Worm (Caenorhabditis elegans) whole organism, midembryonic: Measurements from ENCODE around the gene ins-11.

Experiments used
- T22C8.4 ChIP-seq: fragments of 200-800 bp; sonication (Bioruptor generic); IDR thresholded peaks from 2 replicates; pipeline ENCODE4 v1.3.6; 2022; ENCODE audit warnings: missing genetic modification characterization, missing compliant biosample characterization
- cog-1 ChIP-seq: sonication (generic microtip); optimal IDR thresholded peaks from 2 replicates; lab custom pipeline; 2016; ENCODE audit warnings: missing genetic modification characterization, missing compliant biosample characterization
- flt-1 ChIP-seq: fragments of 200-800 bp; sonication (Bioruptor generic); IDR thresholded peaks from 2 replicates; pipeline ENCODE4 v1.3.6; 2022; ENCODE audit warnings: missing genetic modification characterization, missing compliant biosample characterization
- klf-2 ChIP-seq: fragments of 200-800 bp; sonication (Bioruptor generic); conservative IDR thresholded peaks from 2 replicates; pipeline ENCODE4 v1.3.6; 2022; ENCODE audit warnings: missing genetic modification reagents, missing genetic modification characterization, missing compliant biosample characterization
- med-1 ChIP-seq: sonication (generic microtip); optimal IDR thresholded peaks from 2 replicates; lab custom pipeline; 2017; ENCODE audit warnings: missing genetic modification characterization, mild to moderate bottlenecking, missing compliant biosample characterization, antibody characterized with exemption, missing genetic modification reagents; ENCODE audit not compliant: insufficient read depth
- ref-1 ChIP-seq: fragments of 200-800 bp; sonication (Bioruptor generic); conservative IDR thresholded peaks from 2 replicates; pipeline ENCODE4 v1.3.6; 2022; ENCODE audit warnings: missing genetic modification reagents, missing genetic modification characterization, missing compliant biosample characterization
- tab-1 ChIP-seq: fragments of 200-800 bp; sonication (Bioruptor generic); IDR thresholded peaks from 2 replicates; pipeline ENCODE4 v1.3.6; 2022; ENCODE audit warnings: missing genetic modification characterization, missing compliant biosample characterization
- ztf-23 ChIP-seq: fragments of 200-800 bp; sonication (Bioruptor generic); IDR thresholded peaks from 2 replicates; pipeline ENCODE4 v1.3.6; 2022; ENCODE audit warnings: missing genetic modification reagents, missing genetic modification characterization, missing compliant biosample characterization
- ztf-29 ChIP-seq: fragments of 200-800 bp; sonication (Bioruptor generic); IDR thresholded peaks from 2 replicates; pipeline ENCODE4 v1.3.6; 2022; ENCODE audit warnings: missing genetic modification reagents, missing genetic modification characterization, missing compliant biosample characterization

ins-11 gene

ce11 chrII:5578714-5579113 is 22.2 kb downstream of the ins-11 start:
- TF ChIP-seq med-1 (no peak), ztf-29 (GFP tag; lab: Robert Waterston, UW) (no peak), ztf-23 (GFP tag; lab: Robert Waterston, UW) (no peak), ref-1 (no peak), cog-1 (tag; lab: Kevin White, UChicago) (no peak), klf-2 (GFP tag; lab: Robert Waterston, UW) (no peak), tab-1 (GFP tag; lab: Robert Waterston, UW) (no peak), T22C8.4 (GFP tag; lab: Robert Waterston, UW) (no peak), flt-1 (no peak)

DNA sequence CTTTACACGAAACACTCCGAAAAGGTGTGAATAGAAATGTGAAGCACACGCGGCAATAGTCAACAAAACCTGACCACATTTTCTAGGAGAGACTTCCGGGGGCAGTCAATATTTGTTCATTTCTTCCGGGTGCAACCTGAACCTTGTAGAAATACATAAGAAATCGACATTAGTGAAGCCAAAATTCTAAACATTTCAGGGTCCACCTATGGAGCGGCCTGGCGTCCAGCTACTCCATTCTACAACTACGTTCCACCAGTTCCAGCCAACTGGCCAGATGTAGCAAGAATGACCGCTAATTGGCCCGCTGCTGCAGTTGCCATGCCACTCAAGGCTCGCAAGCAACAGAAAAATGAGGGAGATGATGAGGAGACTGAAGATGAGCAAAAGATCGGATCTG is 22.7 kb downstream of the ins-11 start:
- TF ChIP-seq ztf-23 (GFP tag; lab: Robert Waterston, UW) (no peak), T22C8.4 (GFP tag; lab: Robert Waterston, UW) (no peak), cog-1 (tag; lab: Kevin White, UChicago) (no peak), flt-1 (no peak), klf-2 (GFP tag; lab: Robert Waterston, UW) (no peak), tab-1 (GFP tag; lab: Robert Waterston, UW) (no peak), ztf-29 (GFP tag; lab: Robert Waterston, UW) (no peak), ref-1 (no peak), med-1 (no peak)

- TF ChIP-seq ztf-29 (GFP tag; lab: Robert Waterston, UW) (no peak), ref-1 (no peak), flt-1 (no peak), T22C8.4 (GFP tag; lab: Robert Waterston, UW) (no peak)
These were observed 25.8 kb downstream of the ins-11 start, which contains the start of gene T25E4.2 for ce11 chrII:5582309-5582708. TSS of gene T25E4.2 (minus strand) at chrII:5582409.

DNA sequence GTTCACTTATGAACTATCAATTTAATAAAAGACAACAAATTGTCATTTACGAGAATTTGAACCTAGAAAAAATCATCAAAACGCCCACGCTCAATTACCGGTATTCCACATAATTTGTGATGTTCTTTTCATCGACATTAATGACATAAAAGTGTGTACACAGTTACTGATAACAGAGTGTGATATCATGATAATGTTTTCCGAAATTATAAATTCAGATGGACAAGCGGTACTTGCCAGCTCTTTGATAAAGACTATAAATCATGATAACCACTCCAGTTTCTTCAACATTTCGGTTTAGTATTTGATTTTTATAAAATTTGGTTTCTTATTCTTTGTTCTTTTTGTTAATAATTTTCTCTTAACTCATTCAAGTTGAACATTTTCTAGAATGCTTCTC is 29.3 kb downstream of the ins-11 start, which contains the start of gene lys-8:
lys-8 (plus strand) TSS at position 391 of the 400 bp plus-strand sequence.
- TF ChIP-seq cog-1 (tag; lab: Kevin White, UChicago) (no peak), med-1 (no peak), tab-1 (GFP tag; lab: Robert Waterston, UW) (no peak), T22C8.4 (GFP tag; lab: Robert Waterston, UW) (no peak), flt-1 (no peak), ztf-29 (GFP tag; lab: Robert Waterston, UW) (no peak), klf-2 (GFP tag; lab: Robert Waterston, UW) (no peak), ref-1 (no peak), ztf-23 (GFP tag; lab: Robert Waterston, UW) (no peak)

DNA sequence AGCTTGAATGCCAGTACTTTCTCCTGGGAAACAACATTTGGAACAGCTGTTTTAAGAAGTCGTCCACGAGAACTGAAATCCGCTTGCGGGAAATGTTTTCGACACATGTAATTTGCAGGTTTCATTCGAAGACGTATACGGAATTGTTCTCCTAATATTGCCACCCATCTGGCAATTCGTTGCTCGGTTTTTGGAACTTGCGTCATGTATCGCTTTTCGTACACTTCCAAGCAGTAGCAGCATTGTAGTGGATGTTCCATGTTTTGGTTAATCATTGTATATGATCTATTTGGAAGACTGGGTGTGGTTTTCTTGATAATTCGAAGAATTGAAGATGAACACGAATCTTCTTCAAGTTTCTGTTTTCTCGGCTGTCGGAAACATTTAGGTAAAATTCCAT is 31.3 kb downstream of the ins-11 start:
- TF ChIP-seq med-1: no peak
- no peak for TF ChIP-seq ztf-23 (GFP tag; lab: Robert Waterston, UW)
- no peak for TF ChIP-seq cog-1 (tag; lab: Kevin White, UChicago)
- no peak for TF ChIP-seq tab-1 (GFP tag; lab: Robert Waterston, UW)
- TF ChIP-seq ref-1: no peak
- no peak for TF ChIP-seq klf-2 (GFP tag; lab: Robert Waterston, UW)
- TF ChIP-seq flt-1: no peak
- no peak for TF ChIP-seq ztf-29 (GFP tag; lab: Robert Waterston, UW)
- TF ChIP-seq T22C8.4 (GFP tag; lab: Robert Waterston, UW): no peak

DNA sequence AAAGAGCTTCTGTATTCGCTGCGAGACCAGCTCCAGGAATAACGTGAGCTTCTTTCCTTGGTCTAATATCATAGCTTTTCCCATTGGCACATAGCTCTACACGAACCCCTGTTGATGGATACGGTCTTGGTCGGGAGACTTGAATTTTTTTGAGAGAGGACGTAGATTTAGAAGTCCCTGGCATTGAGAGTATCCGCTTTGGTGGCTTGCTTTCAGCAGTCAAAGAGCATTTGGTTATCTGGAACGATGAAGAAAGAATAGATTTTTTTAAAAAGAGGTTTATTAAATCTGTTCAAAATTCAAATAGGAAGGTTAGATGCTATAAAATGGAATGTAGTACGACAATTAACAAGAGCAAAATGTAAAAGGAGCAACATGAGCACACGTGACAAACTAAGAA is 33.2 kb downstream of the ins-11 start, which contains the start of gene C17G10.13:
C17G10.13 (minus strand) TSS at position 101 of the 400 bp plus-strand sequence.
- TF ChIP-seq klf-2 (GFP tag; lab: Robert Waterston, UW): no peak
- no peak for TF ChIP-seq tab-1 (GFP tag; lab: Robert Waterston, UW)
- TF ChIP-seq cog-1 (tag; lab: Kevin White, UChicago): no peak
- TF ChIP-seq ref-1: no peak

DNA sequence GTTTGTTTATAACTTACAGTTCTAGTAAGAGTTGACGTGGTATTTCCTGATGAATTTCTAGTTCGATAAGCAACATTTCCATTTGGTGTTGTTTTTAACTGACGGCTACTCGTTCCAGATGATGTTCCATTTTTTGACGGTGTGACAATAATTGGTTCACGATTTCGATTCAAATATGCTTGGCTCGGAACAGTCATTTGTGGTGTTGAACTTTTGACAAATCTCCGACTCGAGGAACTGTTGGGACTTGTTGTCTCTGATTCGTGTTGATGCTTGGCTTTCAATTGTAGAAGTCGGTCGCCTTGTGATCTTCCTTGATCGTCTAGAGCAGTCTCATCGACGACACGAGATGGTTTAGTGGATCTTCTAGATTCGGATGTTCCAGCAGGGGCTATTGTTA is 35.0 kb downstream of the ins-11 start:
- TF ChIP-seq tab-1 (GFP tag; lab: Robert Waterston, UW): no peak
- TF ChIP-seq ztf-29 (GFP tag; lab: Robert Waterston, UW): no peak

DNA sequence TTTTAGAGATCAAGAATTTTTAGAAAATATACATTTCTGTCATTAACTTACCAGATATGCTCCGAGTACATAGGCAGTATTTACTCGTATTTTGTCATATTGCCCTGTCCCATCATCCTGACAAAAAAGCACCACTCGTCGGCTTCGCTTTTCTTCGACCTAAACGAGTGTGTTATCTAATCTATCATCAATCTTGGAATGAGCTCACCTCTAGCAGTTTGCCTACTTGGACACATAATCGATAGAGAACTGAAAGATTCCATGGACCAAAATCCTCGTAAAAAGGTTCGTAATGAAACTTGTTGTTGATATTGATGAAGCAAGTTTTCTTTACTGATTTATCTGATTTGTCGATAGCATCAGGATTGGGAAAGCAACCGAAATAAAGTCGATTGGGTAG is 36.3 kb downstream of the ins-11 start:
- no peak for TF ChIP-seq flt-1
- no peak for TF ChIP-seq cog-1 (tag; lab: Kevin White, UChicago)
- TF ChIP-seq med-1: no peak
- no peak for TF ChIP-seq klf-2 (GFP tag; lab: Robert Waterston, UW)
- TF ChIP-seq ztf-23 (GFP tag; lab: Robert Waterston, UW): no peak
- TF ChIP-seq tab-1 (GFP tag; lab: Robert Waterston, UW): no peak
- TF ChIP-seq ref-1: no peak
- no peak for TF ChIP-seq ztf-29 (GFP tag; lab: Robert Waterston, UW)
- TF ChIP-seq T22C8.4 (GFP tag; lab: Robert Waterston, UW): no peak

DNA sequence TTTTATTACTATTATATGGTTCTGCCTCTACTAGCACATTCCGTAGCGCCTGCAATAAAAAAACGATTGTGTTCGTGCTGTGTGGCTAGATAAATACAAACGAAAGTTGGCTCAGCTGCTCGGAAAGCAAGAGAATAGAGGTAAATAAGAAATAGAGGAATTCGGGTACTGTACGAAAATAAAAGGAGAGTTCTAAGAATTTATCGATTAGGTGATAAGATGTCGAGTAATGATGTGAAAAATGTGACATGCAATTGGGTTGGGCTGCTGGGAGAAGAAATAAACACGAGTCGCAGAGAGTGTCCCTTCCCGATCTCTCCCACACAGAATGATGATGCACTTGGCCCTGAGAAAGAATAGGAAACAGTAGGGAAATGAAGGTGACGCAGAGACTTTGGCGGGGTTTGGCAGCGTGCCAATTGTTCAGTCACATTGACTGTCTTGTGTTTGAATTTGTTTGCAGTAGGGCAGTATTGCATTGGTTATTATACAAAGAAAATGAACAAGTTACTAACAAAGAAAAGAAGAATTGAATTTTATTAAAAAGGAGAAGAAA is 36.9 kb downstream of the ins-11 start, which contains the start of gene cdc-14:
cdc-14 (minus strand) TSS at position 51 of the 556 bp plus-strand sequence.
- TF ChIP-seq tab-1 (GFP tag; lab: Robert Waterston, UW) (no peak), cog-1 (tag; lab: Kevin White, UChicago) (peak; percentile 60), ztf-23 (GFP tag; lab: Robert Waterston, UW) (0 out of 2 replicates have a peak, but pooled peaks have one; percentile 10)

ce11 chrII:5594210-5594764 is 37.8 kb downstream of the ins-11 start, which contains the start of gene ttc-4:
TSS of gene ttc-4 (plus strand) at chrII:5594714.
- 0 out of 2 replicates have a peak, but pooled peaks have one; percentile 44 for TF ChIP-seq klf-2 (GFP tag; lab: Robert Waterston, UW)
- TF ChIP-seq ref-1: no peak
- TF ChIP-seq cog-1 (tag; lab: Kevin White, UChicago): peak; percentile 56
